Fruit fly (Drosophila melanogaster): ENCODE data around the gene CG34393.
A peak's percentile ranks its signal among the peaks of the same experiment; 100 is the strongest.

The CG34393 gene

DNA sequence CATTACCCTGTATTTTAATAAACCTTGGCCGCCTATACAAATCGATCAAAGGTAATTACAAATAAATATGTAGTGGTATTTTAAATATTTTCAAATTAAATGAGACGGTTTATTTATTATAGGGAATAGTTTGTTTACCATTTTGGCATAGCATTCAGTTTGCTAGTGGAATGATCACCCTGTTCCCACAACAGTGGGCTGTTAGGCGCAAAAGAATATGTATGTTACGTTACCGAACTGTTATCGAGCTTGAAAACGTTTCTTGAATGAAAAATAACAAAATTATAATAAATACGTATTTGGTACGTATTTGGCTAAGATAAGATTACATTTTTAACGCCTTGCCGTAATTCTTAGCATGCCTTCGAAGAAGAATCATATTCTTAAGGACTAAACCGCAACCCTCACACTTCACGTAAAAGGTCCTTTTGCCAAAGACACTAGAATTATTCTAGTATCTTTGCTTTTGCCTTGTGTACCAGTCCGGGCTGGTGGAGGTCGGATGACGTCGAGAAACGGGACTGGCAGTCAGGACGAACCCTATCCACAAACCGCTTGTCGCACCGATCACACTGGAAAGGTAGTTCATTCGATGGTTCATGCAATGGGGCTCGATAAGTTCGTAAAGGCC, 29.2 kb downstream of the CG34393 start, which contains the start of gene CG44002 (continued):
- TF ChIP-seq sqz (GFP tag; optimal IDR thresholded peaks at IDR 0.05) (no peak), Med (GFP tag) (peak; percentile 79), Ravus (GFP tag; IDR thresholded peaks at IDR 0.05) (no peak), ewg (GFP tag; optimal IDR thresholded peaks at IDR 0.05) (no peak), CG6175 (GFP tag; IDR thresholded peaks at IDR 0.05) (no peak), H2.0 (GFP tag; IDR thresholded peaks at IDR 0.05) (no peak), CG33213 (GFP tag; optimal IDR thresholded peaks at IDR 0.05) (no peak), fd102C (GFP tag; optimal IDR thresholded peaks at IDR 0.05) (no peak), p53 (GFP tag; optimal IDR thresholded peaks at IDR 0.05) (no peak), CG3838 (GFP tag; optimal IDR thresholded peaks at IDR 0.05) (no peak), HLH4C (GFP tag; IDR thresholded peaks at IDR 0.05; ENCODE audit: partially characterized antibody) (0 out of 3 replicates have a peak, but pooled peaks have one; percentile 10), amos (GFP tag; IDR thresholded peaks at IDR 0.05; ENCODE audit: partially characterized antibody) (no peak), zen (tag; optimal IDR thresholded peaks at IDR 0.05) (no peak), CG4730 (GFP tag; IDR thresholded peaks at IDR 0.05) (no peak), CG9817 (tag; optimal IDR thresholded peaks at IDR 0.05) (no peak), pzg (GFP tag; optimal IDR thresholded peaks at IDR 0.05) (peak; percentile 36), CG11560 (tag; IDR thresholded peaks at IDR 0.05) (no peak), btn (GFP tag; optimal IDR thresholded peaks at IDR 0.05) (no peak), NfI (GFP tag; optimal IDR thresholded peaks at IDR 0.05) (peak; percentile 7), CG17359 (tag; optimal IDR thresholded peaks at IDR 0.05) (no peak), Antp (GFP tag; optimal IDR thresholded peaks at IDR 0.05) (no peak), gro (GFP tag; optimal IDR thresholded peaks at IDR 0.05) (no peak), Sry-β (GFP tag; optimal IDR thresholded peaks at IDR 0.05) (no peak), CG13624 (GFP tag; optimal IDR thresholded peaks at IDR 0.05) (no peak), CG13894 (tag; optimal IDR thresholded peaks at IDR 0.05) (no peak), pfk (GFP tag; optimal IDR thresholded peaks at IDR 0.05) (no peak), CG7271 (tag; optimal IDR thresholded peaks at IDR 0.05) (no peak), CG1233 (GFP tag; optimal IDR thresholded peaks at IDR 0.05) (no peak), Dbx (GFP tag; IDR thresholded peaks at IDR 0.05) (no peak), Dll (GFP tag; IDR thresholded peaks at IDR 0.05; ENCODE audit: partially characterized antibody) (no peak), Pdp1 (GFP tag; optimal IDR thresholded peaks at IDR 0.05) (no peak), CG10543 (GFP tag; optimal IDR thresholded peaks at IDR 0.05) (no peak), mam (GFP tag; optimal IDR thresholded peaks at IDR 0.05) (no peak), CG9215 (GFP tag; IDR thresholded peaks at IDR 0.05) (no peak), CG14050 (GFP tag; IDR thresholded peaks at IDR 0.05) (no peak), da (GFP tag; optimal IDR thresholded peaks at IDR 0.05) (no peak), CG3163 (GFP tag; optimal IDR thresholded peaks at IDR 0.05) (no peak), usp (GFP tag; optimal IDR thresholded peaks at IDR 0.05) (no peak), CG4360 (GFP tag; IDR thresholded peaks at IDR 0.05) (no peak), dmrt11E (tag; optimal IDR thresholded peaks at IDR 0.05) (no peak), Gug (GFP tag; IDR thresholded peaks at IDR 0.05) (no peak), HLH54F (GFP tag; optimal IDR thresholded peaks at IDR 0.05) (no peak), Fer3 (tag; optimal IDR thresholded peaks at IDR 0.05) (no peak), CG18764 (GFP tag; optimal IDR thresholded peaks at IDR 0.05) (no peak), NFAT (GFP tag; IDR thresholded peaks at IDR 0.05) (no peak), CG11085 (GFP tag; IDR thresholded peaks at IDR 0.05) (no peak), CG10654 (GFP tag; optimal IDR thresholded peaks at IDR 0.05) (no peak), CG13296 (GFP tag; optimal IDR thresholded peaks at IDR 0.05) (no peak), CG6765 (GFP tag; optimal IDR thresholded peaks at IDR 0.05) (no peak), CG1024 (GFP tag; IDR thresholded peaks at IDR 0.05) (no peak), CG2129 (GFP tag; IDR thresholded peaks at IDR 0.05; ENCODE audit: partially characterized antibody) (no peak)

Data from whole organism, embryonic.